Worm (Caenorhabditis elegans) whole organism, early embryonic: Measurements from ENCODE around the gene srn-1.

Source experiments
- B0310.2 ChIP-seq: sonication (generic microtip); optimal IDR thresholded peaks from 2 replicates; lab custom pipeline; 2016; ENCODE audit warnings: mild to moderate bottlenecking, missing genetic modification characterization, missing compliant biosample characterization
- F13C5.2 ChIP-seq: sonication (generic microtip); optimal IDR thresholded peaks from 2 replicates; lab custom pipeline; 2017; ENCODE audit warnings: mild to moderate bottlenecking, missing genetic modification characterization, inconsistent platforms, missing compliant biosample characterization
- aly-1 ChIP-seq: sonication (generic microtip); optimal IDR thresholded peaks from 2 replicates; lab custom pipeline; 2016; ENCODE audit warnings: missing genetic modification characterization, missing compliant biosample characterization
- ama-1 ChIP-seq: fragments of 150-350 bp; optimal IDR thresholded peaks from 2 replicates; lab custom pipeline; 2014
- ceh-13 ChIP-seq: fragments of 200-800 bp; sonication (Bioruptor generic); optimal IDR thresholded peaks from 2 replicates; lab custom pipeline; 2018; ENCODE audit warnings: mild to moderate bottlenecking, missing genetic modification characterization, missing compliant biosample characterization
- ceh-36 ChIP-seq: sonication (generic microtip); optimal IDR thresholded peaks from 2 replicates; lab custom pipeline; 2016; ENCODE audit warnings: missing genetic modification characterization, inconsistent platforms, missing compliant biosample characterization
- ets-7 ChIP-seq: sonication (generic microtip); optimal IDR thresholded peaks from 2 replicates; lab custom pipeline; 2016; ENCODE audit warnings: missing genotype, missing genetic modification characterization, missing compliant biosample characterization
- flt-1 ChIP-seq: fragments of 200-800 bp; sonication (Bioruptor generic); IDR thresholded peaks from 2 replicates; pipeline ENCODE4 v1.3.6; 2022; ENCODE audit warnings: missing genetic modification characterization, missing compliant biosample characterization
- hmbx-1 ChIP-seq: sonication (generic microtip); optimal IDR thresholded peaks from 2 replicates; lab custom pipeline; 2016; ENCODE audit warnings: mild to moderate bottlenecking, missing genetic modification characterization, missing compliant biosample characterization
- hmg-4 ChIP-seq: fragments of 200-800 bp; sonication (Bioruptor generic); optimal IDR thresholded peaks from 2 replicates; lab custom pipeline; 2018; ENCODE audit warnings: mild to moderate bottlenecking, missing genetic modification characterization, missing compliant biosample characterization
- hnd-1 ChIP-seq: sonication (generic microtip); optimal IDR thresholded peaks from 2 replicates; lab custom pipeline; 2016; ENCODE audit warnings: missing genetic modification characterization, missing compliant biosample characterization
- pes-1 ChIP-seq: fragments of 200-800 bp; sonication (Bioruptor generic); IDR thresholded peaks from 2 replicates; pipeline ENCODE4 v1.3.6; 2022; ENCODE audit warnings: missing genetic modification reagents, missing genetic modification characterization, missing compliant biosample characterization
- scrt-1 ChIP-seq: fragments of 200-800 bp; sonication (Bioruptor generic); IDR thresholded peaks from 2 replicates; pipeline ENCODE4 v1.3.6; 2022; ENCODE audit warnings: missing genetic modification characterization, missing compliant biosample characterization
- sea-1 ChIP-seq: fragments of 200-800 bp; sonication (Bioruptor generic); conservative IDR thresholded peaks from 2 replicates; pipeline ENCODE4 v1.3.6; 2022; ENCODE audit warnings: missing genetic modification characterization, missing compliant biosample characterization
- tbx-11 ChIP-seq: fragments of 200-800 bp; sonication (Bioruptor generic); IDR thresholded peaks from 2 replicates; pipeline ENCODE4 v1.3.6; 2022; ENCODE audit warnings: missing genetic modification characterization, missing compliant biosample characterization
- tbx-37 ChIP-seq: fragments of 200-800 bp; sonication (Bioruptor generic); conservative IDR thresholded peaks from 2 replicates; pipeline ENCODE4 v1.3.6; 2022; ENCODE audit warnings: missing genetic modification reagents, missing genetic modification characterization, missing compliant biosample characterization
- tra-4 ChIP-seq: sonication (generic microtip); optimal IDR thresholded peaks from 2 replicates; lab custom pipeline; 2017; ENCODE audit warnings: missing genetic modification characterization, missing compliant biosample characterization

Gene srn-1

DNA sequence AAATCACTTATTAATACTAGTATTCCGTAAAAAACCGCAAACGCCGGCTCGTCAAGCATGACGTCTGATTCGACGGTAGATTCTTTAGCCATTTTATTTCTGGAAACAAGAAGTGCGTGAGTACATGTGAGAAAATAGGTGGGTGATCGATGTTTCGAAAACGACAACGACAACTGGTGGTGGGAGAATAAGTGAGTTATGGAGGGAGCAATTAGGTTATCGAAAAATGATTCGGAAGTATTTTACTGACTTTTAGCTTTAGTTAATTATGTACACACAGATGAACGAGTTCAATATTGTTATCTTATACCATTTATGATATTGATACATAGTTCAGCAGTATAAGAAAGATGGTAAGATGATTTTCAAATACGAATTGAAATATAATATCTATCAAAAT lies at the start of gene srn-1:
Gene srn-1, minus strand, starts transcription at position 101 of the 400 bp plus-strand sequence.
- TF ChIP-seq scrt-1 (GFP tag; lab: Robert Waterston, UW): no peak
- TF ChIP-seq tbx-11: no peak
- no peak for TF ChIP-seq pes-1 (GFP tag; lab: Robert Waterston, UW)
- TF ChIP-seq ets-7: no peak
- TF ChIP-seq B0310.2: no peak
- no peak for TF ChIP-seq tra-4 (tag; lab: Kevin White, UChicago)
- TF ChIP-seq hmg-4 (GFP tag; lab: Kevin White, UChicago): no peak
- no peak for TF ChIP-seq hmbx-1
- TF ChIP-seq aly-1 (tag; lab: Kevin White, UChicago): no peak
- TF ChIP-seq sea-1 (GFP tag; lab: Robert Waterston, UW): no peak
- no peak for TF ChIP-seq tbx-37 (GFP tag; lab: Robert Waterston, UW)
- no peak for TF ChIP-seq ceh-36 (tag; lab: Kevin White, UChicago)
- no peak for TF ChIP-seq ceh-13 (GFP tag; lab: Kevin White, UChicago)
- no peak for TF ChIP-seq ama-1 (lab: Kevin White, UChicago)
- TF ChIP-seq hnd-1: no peak
- no peak for TF ChIP-seq F13C5.2 (tag; lab: Kevin White, UChicago)
- TF ChIP-seq flt-1 (GFP tag; lab: Robert Waterston, UW): no peak

DNA sequence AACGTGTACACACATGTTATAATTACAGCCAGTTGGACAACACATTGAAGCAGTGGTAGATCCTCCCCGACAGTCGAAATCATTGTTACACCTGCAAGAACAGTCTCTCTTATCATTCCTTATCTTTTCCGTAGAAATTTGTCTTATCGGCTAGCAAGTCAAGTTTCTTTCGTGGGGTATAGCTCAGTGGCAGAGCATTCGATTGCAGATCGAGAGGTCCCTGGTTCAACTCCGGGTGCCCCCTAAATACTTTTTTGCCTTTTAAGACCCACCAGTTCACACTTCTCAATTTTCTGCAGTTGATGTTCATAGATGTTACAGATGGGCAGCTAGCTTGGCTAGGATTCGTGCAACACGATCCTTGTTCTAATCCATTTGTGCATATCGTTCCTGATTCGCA lies 49.0 kb upstream of the srn-1 start:
- TF ChIP-seq tra-4 (tag; lab: Kevin White, UChicago) (no peak), tbx-37 (GFP tag; lab: Robert Waterston, UW) (no peak), B0310.2 (no peak), hmg-4 (GFP tag; lab: Kevin White, UChicago) (no peak), ama-1 (lab: Kevin White, UChicago) (no peak), sea-1 (GFP tag; lab: Robert Waterston, UW) (no peak), flt-1 (GFP tag; lab: Robert Waterston, UW) (no peak), ets-7 (no peak), F13C5.2 (tag; lab: Kevin White, UChicago) (no peak), pes-1 (GFP tag; lab: Robert Waterston, UW) (no peak)

DNA sequence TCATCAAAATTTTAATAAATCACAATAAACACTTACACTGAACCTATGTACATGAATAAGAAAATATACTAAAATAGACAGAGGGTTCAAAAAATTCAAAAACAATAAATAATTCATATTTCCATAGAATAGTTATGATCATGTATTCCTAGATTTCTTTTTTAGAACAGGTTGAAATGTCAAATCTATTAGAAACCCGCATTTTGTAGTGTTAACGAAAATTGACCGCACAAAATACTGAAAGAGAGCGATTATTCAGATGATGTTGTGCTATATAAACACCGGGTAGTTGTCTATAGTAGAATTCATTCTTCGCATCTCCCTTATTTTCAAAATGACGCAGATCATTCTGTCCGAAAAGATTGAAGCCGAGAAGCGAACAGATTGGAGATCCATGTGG lies 45.4 kb upstream of the srn-1 start, which contains the start of gene T28C12.1:
Gene T28C12.1, plus strand, starts transcription at position 301 of the 400 bp plus-strand sequence.
- TF ChIP-seq ets-7 (no peak), ceh-13 (GFP tag; lab: Kevin White, UChicago) (no peak), hmbx-1 (no peak), tbx-11 (no peak), ama-1 (lab: Kevin White, UChicago) (no peak), tra-4 (tag; lab: Kevin White, UChicago) (no peak), ceh-36 (tag; lab: Kevin White, UChicago) (no peak), scrt-1 (GFP tag; lab: Robert Waterston, UW) (no peak), hnd-1 (no peak), flt-1 (GFP tag; lab: Robert Waterston, UW) (no peak), sea-1 (GFP tag; lab: Robert Waterston, UW) (no peak), B0310.2 (no peak), pes-1 (GFP tag; lab: Robert Waterston, UW) (no peak)

DNA sequence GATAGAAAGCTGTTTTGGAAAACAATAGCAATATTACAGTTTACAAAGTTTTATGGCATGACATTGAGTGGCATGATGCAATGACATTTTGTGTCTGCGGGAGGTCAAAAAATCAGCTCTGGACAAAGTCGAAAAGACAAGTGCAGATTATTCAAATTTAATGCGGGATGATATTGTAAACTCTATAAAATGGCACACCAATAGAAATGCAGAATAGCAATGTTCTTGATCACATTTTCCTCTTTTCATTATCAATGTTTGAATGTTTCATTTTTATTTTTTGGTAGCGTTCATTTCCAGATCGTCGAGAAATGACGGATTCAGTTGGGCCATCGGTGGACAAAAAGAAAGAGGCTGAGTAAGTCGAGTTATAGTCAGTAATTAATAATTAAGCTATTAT lies 42.7 kb upstream of the srn-1 start, which contains the start of gene T28C12.2:
Gene T28C12.2, plus strand, starts transcription at position 301 of the 400 bp plus-strand sequence.
- TF ChIP-seq tra-4 (tag; lab: Kevin White, UChicago): no peak
- no peak for TF ChIP-seq ceh-13 (GFP tag; lab: Kevin White, UChicago)
- no peak for TF ChIP-seq ama-1 (lab: Kevin White, UChicago)
- no peak for TF ChIP-seq flt-1 (GFP tag; lab: Robert Waterston, UW)
- TF ChIP-seq scrt-1 (GFP tag; lab: Robert Waterston, UW): no peak
- TF ChIP-seq sea-1 (GFP tag; lab: Robert Waterston, UW): no peak
- no peak for TF ChIP-seq pes-1 (GFP tag; lab: Robert Waterston, UW)
- no peak for TF ChIP-seq hmbx-1
- TF ChIP-seq ets-7: no peak
- no peak for TF ChIP-seq hmg-4 (GFP tag; lab: Kevin White, UChicago)
- no peak for TF ChIP-seq F13C5.2 (tag; lab: Kevin White, UChicago)
- TF ChIP-seq B0310.2: no peak

DNA sequence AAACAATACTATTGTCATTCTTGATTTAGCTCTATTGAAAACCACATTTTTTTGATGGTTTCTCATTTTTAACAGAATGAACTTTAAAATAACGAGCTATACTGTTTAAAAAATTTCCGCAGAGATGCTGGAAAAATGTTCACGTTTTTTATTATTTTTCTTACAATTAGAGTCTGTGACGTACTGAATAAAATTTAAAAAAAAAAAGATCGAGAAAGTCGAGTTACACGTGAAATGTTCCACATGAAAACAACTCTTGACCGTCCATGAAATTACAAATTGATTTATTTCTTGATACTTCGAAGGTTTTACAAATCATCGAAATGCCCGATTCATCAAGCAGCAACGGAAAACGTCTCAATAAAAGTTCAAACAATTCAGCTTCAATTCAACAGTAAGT lies 40.7 kb upstream of the srn-1 start, which contains the start of gene fbxa-202:
Gene fbxa-202, plus strand, starts transcription at position 301 of the 400 bp plus-strand sequence.
- TF ChIP-seq hmg-4 (GFP tag; lab: Kevin White, UChicago): no peak
- no peak for TF ChIP-seq pes-1 (GFP tag; lab: Robert Waterston, UW)
- no peak for TF ChIP-seq hnd-1
- TF ChIP-seq ceh-13 (GFP tag; lab: Kevin White, UChicago): no peak
- TF ChIP-seq B0310.2: no peak
- TF ChIP-seq ceh-36 (tag; lab: Kevin White, UChicago): no peak
- TF ChIP-seq F13C5.2 (tag; lab: Kevin White, UChicago): no peak
- TF ChIP-seq tbx-11: no peak

DNA sequence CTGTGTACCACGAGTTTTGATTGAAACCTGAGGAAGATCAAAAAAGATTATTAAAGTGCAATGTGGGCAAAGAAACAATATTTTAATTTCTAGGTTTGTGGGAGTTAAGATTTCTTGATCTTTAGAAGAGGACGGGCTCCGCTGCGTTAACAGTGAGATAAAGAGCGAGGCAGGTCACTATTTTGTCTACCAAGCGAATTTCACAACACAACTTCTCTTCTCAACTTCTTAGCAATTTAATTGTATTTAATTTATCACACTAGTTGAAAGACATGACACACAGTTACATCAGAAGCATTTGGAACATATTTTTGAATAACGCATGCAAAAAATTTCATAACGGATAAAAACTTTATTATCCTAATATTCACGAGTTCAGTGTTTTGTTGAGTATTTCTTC lies 40.2 kb upstream of the srn-1 start:
- TF ChIP-seq F13C5.2 (tag; lab: Kevin White, UChicago) (no peak), tbx-11 (no peak), ceh-13 (GFP tag; lab: Kevin White, UChicago) (no peak)

DNA sequence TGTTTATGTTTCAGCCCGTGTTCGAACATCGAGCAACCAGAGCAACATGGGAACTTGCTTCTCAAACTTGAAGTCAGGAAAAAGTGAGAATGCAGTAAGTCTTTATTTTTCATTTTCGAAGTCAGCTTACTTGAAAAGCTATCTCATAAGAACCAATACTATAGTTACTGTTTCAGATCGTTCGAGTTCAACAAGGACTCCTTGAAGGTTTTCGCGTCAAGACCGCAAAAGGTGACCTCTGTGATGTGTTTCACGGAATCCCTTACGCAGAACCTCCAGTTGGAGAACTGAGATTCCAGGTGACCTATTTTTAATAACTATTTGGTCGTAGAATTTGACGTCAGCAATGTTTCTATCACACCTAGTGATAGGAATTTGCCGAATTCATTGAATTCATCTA lies 37.4 kb upstream of the srn-1 start:
- TF ChIP-seq aly-1 (tag; lab: Kevin White, UChicago): no peak

DNA sequence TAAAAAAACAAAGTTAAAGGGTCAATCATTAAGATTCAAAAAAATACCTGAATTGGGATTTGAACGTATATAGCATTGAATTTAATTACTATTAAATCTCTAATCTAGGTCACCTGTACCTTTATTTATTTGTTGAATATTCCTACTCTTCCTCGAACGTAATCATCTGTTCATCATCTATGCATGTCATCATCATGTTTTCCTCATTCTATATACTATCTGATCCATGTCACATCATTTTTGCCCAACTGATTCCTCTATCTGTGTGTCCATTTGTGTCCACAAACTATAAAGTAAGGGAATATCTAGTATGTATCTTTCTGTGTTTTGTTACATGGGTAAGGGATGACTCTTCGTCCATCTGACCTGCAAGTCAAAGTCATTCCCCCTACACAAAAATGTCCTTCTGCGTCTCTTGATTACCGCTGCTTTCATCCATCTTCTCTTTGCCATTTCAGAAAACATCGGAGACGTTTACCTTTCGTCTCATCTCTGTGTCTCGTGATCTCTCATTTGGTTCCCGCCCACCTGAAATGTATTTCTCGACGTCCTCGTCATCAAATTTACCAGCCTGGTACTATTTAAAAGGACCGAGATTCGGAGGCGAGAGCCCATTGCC lies 36.6 kb upstream of the srn-1 start:
- TF ChIP-seq hmg-4 (GFP tag; lab: Kevin White, UChicago) (no peak), F13C5.2 (tag; lab: Kevin White, UChicago) (no peak), pes-1 (GFP tag; lab: Robert Waterston, UW) (no peak), hmbx-1 (no peak), ets-7 (no peak), aly-1 (tag; lab: Kevin White, UChicago) (no peak), flt-1 (GFP tag; lab: Robert Waterston, UW) (no peak), ceh-13 (GFP tag; lab: Kevin White, UChicago) (no peak), scrt-1 (GFP tag; lab: Robert Waterston, UW) (no peak), ama-1 (lab: Kevin White, UChicago) (no peak), B0310.2 (no peak), hnd-1 (no peak), tbx-37 (GFP tag; lab: Robert Waterston, UW) (no peak), tra-4 (tag; lab: Kevin White, UChicago) (no peak), sea-1 (GFP tag; lab: Robert Waterston, UW) (no peak), tbx-11 (no peak), ceh-36 (tag; lab: Kevin White, UChicago) (no peak)
